Worm (Caenorhabditis elegans) whole organism, mixed stage, embryonic: Measurements from ENCODE around the gene srx-38.

Experiments
- elt-3 ChIP-seq: fragments of 150-350 bp; optimal IDR thresholded peaks from 2 replicates; lab custom pipeline; 2014; ENCODE audit warnings: missing biosample characterization, missing genetic modification characterization
- lin-13 ChIP-seq: fragments of 150-350 bp; optimal IDR thresholded peaks from 2 replicates; lab custom pipeline; 2014; ENCODE audit warnings: missing biosample characterization, missing genetic modification characterization
- nhr-12 ChIP-seq: fragments of 150-350 bp; optimal IDR thresholded peaks from 2 replicates; lab custom pipeline; 2014; ENCODE audit warnings: missing biosample characterization, missing genetic modification characterization
- nhr-28 ChIP-seq: fragments of 150-350 bp; optimal IDR thresholded peaks from 2 replicates; lab custom pipeline; 2014; ENCODE audit warnings: missing biosample characterization, missing genetic modification characterization
- nhr-76 ChIP-seq: sonication (generic microtip); optimal IDR thresholded peaks from 2 replicates; lab custom pipeline; 2017; ENCODE audit warnings: missing biosample characterization, missing genetic modification characterization
- snpc-4 ChIP-seq: fragments of 150-350 bp; optimal IDR thresholded peaks from 2 replicates; lab custom pipeline; 2014; ENCODE audit warnings: missing biosample characterization, missing genetic modification characterization
- ztf-11 ChIP-seq: fragments of 150-350 bp; optimal IDR thresholded peaks from 2 replicates; lab custom pipeline; 2014; ENCODE audit warnings: missing biosample characterization, missing genetic modification characterization

- TF ChIP-seq elt-3 (tag; lab: Kevin White, UChicago), result no peak
- no peak for TF ChIP-seq snpc-4 (tag; lab: Kevin White, UChicago)
- TF ChIP-seq ztf-11 (tag; lab: Kevin White, UChicago), result no peak
- no peak for TF ChIP-seq lin-13
- no peak for TF ChIP-seq nhr-12 (tag; lab: Kevin White, UChicago)
- no peak for TF ChIP-seq nhr-76 (tag; lab: Kevin White, UChicago)
- no peak for TF ChIP-seq nhr-28
Observed at ce11 chrV:5150880-5151279, 4.5 kb downstream of the srx-38 start, which contains the start of gene srh-130.
